Worm (Caenorhabditis elegans): ENCODE results near the gene C49F5.8.

- no peak for TF ChIP-seq nhr-76 (tag; optimal IDR thresholded peaks at IDR 0.05)
- no peak for TF ChIP-seq unc-39 (tag; optimal IDR thresholded peaks at IDR 0.05)
- TF ChIP-seq mdl-1 (tag; optimal IDR thresholded peaks at IDR 0.05) = no peak
Measured at ce11 chrX:11913824-11914223, 46.1 kb upstream of the C49F5.8 start, which contains the start of gene Y62H9A.12.
